Fruit fly (Drosophila melanogaster) S2 (cell line): ENCODE data around the gene Agpat3.

Source experiments
- CG8478 ChIP-seq: fragments of >200 bp; optimal IDR thresholded peaks from 2 replicates; lab custom pipeline; 2018
- CTCF ChIP-seq, 2 experiments: fragments of >200 bp; optimal IDR thresholded peaks; 2 replicates each; lab custom pipeline; 2018

Gene Agpat3

dm6 chr3L:16385880-16386584 is at the start of gene Agpat3, which contains the start of gene RAF2:
Gene Agpat3 (minus strand): TSS chr3L:16385957.
Gene RAF2 (plus strand): TSS chr3L:16386327.
- TF ChIP-seq CTCF (optimal IDR thresholded peaks at IDR 0.05; lab: Kevin White, UChicago): no peak

DNA sequence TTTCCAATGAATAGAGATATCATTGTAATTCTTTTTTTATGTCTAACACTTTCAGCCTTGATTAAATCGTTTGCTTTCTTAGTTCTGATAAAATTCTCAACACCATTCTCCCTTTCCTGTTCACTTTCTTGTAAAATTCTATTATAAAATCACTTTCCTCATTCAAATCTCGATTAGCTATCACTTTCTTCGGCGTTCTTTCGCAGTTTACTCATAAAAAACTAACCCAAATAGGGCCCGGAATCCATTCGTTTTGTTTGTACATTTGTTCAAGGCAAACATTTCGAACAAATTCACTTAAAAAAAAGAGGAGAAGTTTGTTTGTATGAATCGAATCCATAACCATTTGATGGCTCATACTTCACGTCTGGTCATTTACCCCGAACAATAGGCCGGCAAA is 47.8 kb upstream of the Agpat3 start:
- TF ChIP-seq CG8478 (lab: Kevin White, UChicago): no peak
- TF ChIP-seq CTCF (optimal IDR thresholded peaks at IDR 0.05; lab: Kevin White, UChicago): no peak

DNA sequence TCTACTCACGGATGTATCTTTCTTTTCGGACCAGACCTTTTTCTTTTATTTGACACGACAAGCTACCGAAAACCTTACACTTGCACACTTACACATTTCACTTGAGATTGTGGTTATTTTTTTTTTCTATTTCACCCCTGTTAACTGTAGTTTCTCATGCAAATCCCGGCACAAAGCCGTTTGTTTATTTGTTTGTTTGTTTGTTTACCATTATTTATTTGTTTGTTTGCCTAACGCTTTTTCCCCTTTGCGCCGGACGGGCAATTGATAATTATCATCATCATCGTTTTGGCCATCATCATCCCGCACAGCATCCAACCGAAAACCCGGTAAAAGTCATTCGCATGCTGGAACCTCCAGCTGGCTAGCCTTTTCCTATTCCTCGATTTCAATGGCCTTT is 45.3 kb upstream of the Agpat3 start:
- TF ChIP-seq CTCF (optimal IDR thresholded peaks at IDR 0.05; lab: Kevin White, UChicago) (no peak), CG8478 (lab: Kevin White, UChicago) (no peak)

DNA sequence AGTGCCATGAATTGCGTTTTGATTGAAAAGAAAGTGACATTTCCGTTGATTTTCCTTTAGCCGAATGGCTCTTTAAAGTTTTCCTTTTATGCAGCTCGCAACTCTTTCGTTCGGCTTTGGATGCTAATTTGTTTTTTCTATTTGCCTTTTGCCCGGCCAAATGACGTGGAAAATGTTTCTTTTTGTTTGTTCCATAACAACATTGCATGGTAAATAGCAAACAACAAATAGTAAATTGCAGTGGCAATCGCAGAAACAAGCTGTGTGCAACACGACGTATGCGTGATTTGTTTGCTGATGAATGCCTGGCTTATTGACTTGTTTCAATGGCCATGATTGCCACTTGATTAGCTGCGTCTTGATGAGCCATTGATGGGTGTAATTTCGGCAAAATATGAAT is 43.7 kb upstream of the Agpat3 start:
- no peak for TF ChIP-seq CG8478 (lab: Kevin White, UChicago)
- no peak for TF ChIP-seq CTCF (optimal IDR thresholded peaks at IDR 0.05; lab: Kevin White, UChicago)

DNA sequence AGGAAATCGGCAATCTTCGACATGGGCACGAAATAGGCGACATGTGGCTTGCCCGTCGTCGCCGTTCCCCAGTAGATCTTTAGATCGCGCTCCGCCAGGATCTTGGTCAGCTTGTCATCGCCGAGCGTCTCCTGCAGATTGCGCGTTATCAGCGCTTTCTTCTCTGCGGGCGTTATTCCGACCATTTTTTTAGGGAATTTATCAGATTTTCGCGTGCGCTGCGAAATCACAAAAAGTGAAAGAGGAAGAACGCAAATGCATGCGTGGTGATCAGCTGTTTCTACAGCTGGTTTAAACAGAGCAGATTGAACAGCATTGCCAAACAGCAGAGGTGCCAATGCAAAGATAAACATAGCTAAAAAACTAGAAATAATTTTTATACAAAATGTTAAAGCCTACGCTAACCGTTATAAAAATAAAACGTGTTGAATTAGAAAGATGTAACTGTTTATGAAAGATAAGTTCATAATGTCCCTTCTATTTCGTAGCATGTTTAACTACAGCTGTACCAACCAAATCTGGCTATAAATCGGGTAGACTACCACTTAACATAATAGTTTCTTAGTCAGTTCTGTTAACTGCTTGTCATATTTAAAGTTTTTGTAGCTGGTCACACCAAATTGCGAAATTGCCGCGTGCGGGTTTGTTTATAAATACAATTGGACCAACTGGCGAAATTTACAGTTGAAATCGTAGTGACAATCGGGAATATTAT is 33.5 kb upstream of the Agpat3 start, which contains the start of the genes TyrRS and CG33158:
Gene TyrRS, minus strand, starts transcription at position 244 of the 715 bp plus-strand sequence.
Gene CG33158, plus strand, starts transcription at position 539 of the 715 bp plus-strand sequence.
- TF ChIP-seq CTCF (optimal IDR thresholded peaks at IDR 0.05; lab: Kevin White, UChicago): no peak
- no peak for TF ChIP-seq CG8478 (lab: Kevin White, UChicago)

DNA sequence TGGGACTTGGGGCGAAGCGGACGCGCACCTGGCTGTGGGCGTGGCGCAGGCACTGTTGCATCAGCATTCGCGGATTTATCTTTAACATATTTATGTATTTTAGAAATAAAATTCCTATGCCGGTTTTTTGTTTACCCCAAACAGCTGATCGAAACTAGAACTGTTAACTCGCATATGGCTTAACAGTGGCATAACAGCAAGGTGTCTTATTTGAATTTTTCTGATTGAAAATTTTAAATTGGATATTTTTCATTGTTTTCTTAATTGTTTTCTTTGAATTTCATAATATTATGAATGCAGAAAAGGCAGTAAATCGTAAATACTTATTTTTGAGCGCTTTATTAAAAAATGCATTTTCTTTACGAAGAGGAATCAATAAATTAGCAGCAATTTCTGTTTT is 31.3 kb upstream of the Agpat3 start, which contains the start of gene GluRS-m:
Gene GluRS-m, minus strand, starts transcription at position 154 of the 400 bp plus-strand sequence.
- no peak for TF ChIP-seq CTCF (optimal IDR thresholded peaks at IDR 0.05; lab: Kevin White, UChicago)
- no peak for TF ChIP-seq CG8478 (lab: Kevin White, UChicago)

DNA sequence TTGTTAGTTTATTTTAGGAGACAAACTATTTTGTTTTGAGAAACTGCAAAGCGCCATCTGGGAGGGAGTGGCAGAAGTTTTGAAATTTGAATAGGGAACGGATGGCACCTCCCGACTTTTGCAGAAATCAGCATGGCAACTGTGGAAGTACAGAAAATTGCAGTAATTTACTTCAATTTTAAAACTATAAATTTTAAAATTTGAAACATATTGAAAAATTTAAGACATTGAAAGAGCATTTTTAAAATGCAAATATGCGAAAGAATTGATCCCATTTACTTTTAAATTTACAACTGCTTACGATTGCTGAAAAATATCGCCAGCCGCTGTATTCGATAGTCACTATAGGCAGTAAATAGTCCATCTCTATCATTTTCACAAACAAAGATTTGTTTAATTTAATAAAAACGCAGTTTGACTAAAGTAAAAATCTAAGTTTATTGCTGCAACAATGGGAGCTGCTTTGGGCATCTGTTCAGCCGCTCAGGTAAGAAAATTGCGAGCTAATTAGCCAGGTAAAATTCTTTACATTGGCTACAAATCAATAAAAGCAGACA is 26.7 kb upstream of the Agpat3 start, which contains the start of gene Serinc:
Gene Serinc, plus strand, starts transcription at position 329 of the 557 bp plus-strand sequence.
- TF ChIP-seq CTCF (optimal IDR thresholded peaks at IDR 0.05; lab: Kevin White, UChicago): peak; percentile 68 to 92
- no peak for TF ChIP-seq CG8478 (lab: Kevin White, UChicago)

dm6 chr3L:16411566-16411965 is 25.8 kb upstream of the Agpat3 start, which contains the start of gene fax:
Gene fax (minus strand): TSS chr3L:16411828.
- TF ChIP-seq CTCF (optimal IDR thresholded peaks at IDR 0.05; lab: Kevin White, UChicago): peak in 1 of 2 experiments; percentile 60
- no peak for TF ChIP-seq CG8478 (lab: Kevin White, UChicago)

DNA sequence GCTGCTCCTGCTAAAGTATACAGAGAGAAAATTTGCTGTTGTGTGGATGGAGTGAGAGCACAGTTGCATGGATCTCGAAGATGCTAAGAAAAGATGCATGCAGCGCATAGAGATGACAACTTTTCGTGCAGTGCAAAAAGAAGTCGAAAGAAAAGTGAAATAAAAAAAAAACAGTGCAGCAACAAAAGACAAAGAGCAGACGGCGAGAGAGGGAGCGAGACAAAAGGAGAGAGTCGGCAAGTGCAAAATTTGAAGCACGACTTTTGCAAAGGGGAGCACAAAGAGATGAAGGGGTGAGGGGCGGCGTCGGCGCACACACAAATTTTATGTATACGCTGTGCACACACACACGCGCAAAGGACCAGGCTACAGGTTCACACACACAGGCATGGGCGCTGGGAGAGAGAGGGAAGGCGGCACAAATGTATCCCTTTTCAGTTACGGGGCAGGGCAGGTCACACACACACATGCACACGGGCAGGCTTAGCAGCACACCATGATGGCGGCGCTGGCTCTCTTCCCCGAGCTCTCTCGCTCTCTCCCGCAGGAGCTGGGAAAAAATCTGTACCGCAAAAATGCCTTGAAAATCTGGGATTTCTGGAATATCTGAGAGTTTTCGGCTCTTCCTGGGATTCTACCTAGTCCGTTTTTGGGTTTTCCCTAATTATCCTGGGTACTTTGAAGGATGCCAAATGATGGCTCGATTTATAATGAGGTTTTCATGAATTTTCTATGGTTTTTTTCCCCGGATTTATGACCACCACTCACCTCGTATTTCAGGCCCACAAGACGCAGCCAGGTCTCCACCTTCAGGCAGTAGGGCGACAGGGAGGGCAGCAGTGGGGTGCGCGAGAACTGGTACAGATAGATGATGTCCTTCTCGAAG is 24.7 kb upstream of the Agpat3 start:
- TF ChIP-seq CTCF (optimal IDR thresholded peaks at IDR 0.05; lab: Kevin White, UChicago): no peak
- no peak for TF ChIP-seq CG8478 (lab: Kevin White, UChicago)

dm6 chr3L:16409440-16410233 is 23.9 kb upstream of the Agpat3 start:
- no peak for TF ChIP-seq CG8478 (lab: Kevin White, UChicago)
- TF ChIP-seq CTCF (optimal IDR thresholded peaks at IDR 0.05; lab: Kevin White, UChicago): no peak

dm6 chr3L:16408609-16409439 is 23.1 kb upstream of the Agpat3 start:
- no peak for TF ChIP-seq CTCF (optimal IDR thresholded peaks at IDR 0.05; lab: Kevin White, UChicago)
- TF ChIP-seq CG8478 (lab: Kevin White, UChicago): no peak

DNA sequence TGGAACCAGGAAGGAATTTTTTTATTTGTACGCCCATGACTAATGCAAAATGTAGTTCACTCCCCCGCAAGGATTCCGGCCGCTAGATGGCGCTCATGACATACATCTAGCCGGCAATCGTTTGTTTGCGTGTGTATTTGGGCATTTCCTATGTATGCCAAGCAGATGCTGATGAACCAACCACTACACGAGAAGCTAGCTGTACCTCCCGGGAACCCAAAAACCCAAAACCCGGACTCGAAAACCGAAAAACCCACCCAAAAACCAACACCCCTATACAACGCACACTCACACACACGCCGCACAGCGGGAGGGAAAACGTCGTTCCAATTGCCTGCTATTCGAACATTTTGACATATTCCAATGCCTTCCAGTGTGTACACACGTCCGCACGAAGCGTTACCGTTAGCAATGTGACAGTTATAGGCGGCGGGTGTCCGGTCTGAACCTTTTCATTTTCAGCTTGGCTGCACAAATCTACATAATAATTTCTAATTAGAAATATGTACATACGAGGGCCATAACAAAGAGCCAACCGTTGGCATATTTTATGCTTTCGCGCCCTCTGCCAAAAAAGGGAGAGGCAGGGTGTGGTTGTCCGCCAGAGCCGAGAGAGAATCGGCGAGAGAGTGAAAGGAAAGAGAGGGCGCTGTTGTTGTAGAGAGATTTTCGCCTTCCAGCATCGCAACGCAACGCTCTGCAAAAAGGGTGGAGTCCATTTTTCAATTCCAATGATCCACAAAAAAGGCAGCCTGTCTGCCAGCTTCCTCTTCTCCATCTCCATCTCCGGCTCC is 22.3 kb upstream of the Agpat3 start:
- TF ChIP-seq CG8478 (lab: Kevin White, UChicago) (no peak), CTCF (optimal IDR thresholded peaks at IDR 0.05; lab: Kevin White, UChicago) (peak; percentile 87 to 92)
